Worm (Caenorhabditis elegans) whole organism, L1 larva: ENCODE results near the gene nhr-260.

Source experiments
- C16A3.4 ChIP-seq: fragments of 150-350 bp; optimal IDR thresholded peaks from 2 replicates; lab custom pipeline; 2014; ENCODE audit warnings: missing biosample characterization, missing genetic modification characterization
- F16B12.6 ChIP-seq: fragments of 150-350 bp; optimal IDR thresholded peaks from 2 replicates; lab custom pipeline; 2014; ENCODE audit warnings: missing biosample characterization, missing genetic modification characterization
- Y116A8C.19 ChIP-seq: sonication (generic microtip); optimal IDR thresholded peaks from 2 replicates; lab custom pipeline; 2016; ENCODE audit warnings: missing compliant biosample characterization, missing genetic modification characterization, borderline replicate concordance
- aha-1 ChIP-seq: fragments of 150-350 bp; optimal IDR thresholded peaks from 2 replicates; lab custom pipeline; 2014; ENCODE audit warnings: missing biosample characterization, missing genetic modification characterization
- alr-1 ChIP-seq: fragments of 200-800 bp; sonication (Bioruptor generic); optimal IDR thresholded peaks from 2 replicates; lab custom pipeline; 2018; ENCODE audit warnings: borderline replicate concordance, mild to moderate bottlenecking, missing genetic modification characterization, missing compliant biosample characterization
- blmp-1 ChIP-seq: fragments of 150-350 bp; optimal IDR thresholded peaks from 2 replicates; lab custom pipeline; 2014; ENCODE audit warnings: missing biosample characterization, missing genetic modification characterization
- ceh-63 ChIP-seq: fragments of 200-800 bp; sonication (Bioruptor generic); optimal IDR thresholded peaks from 2 replicates; lab custom pipeline; 2018; ENCODE audit warnings: mild to moderate bottlenecking, missing genetic modification characterization, missing compliant biosample characterization
- ceh-90 ChIP-seq: sonication (generic microtip); optimal IDR thresholded peaks from 2 replicates; lab custom pipeline; 2016; ENCODE audit warnings: missing genetic modification characterization, missing compliant biosample characterization
- efl-1 ChIP-seq, 4 experiments: fragments of 150-350 bp; optimal IDR thresholded peaks in 3 of 4; peaks in 1 of 4; 1 replicate in 1 of 4; 2 replicates in 3 of 4; lab custom pipeline; 2014; ENCODE audit warnings: missing biosample characterization in 2 of 4, missing genetic modification characterization in 2 of 4, missing genetic modification reagents in 2 of 4
- efl-3 ChIP-seq: fragments of 200-800 bp; sonication (Bioruptor generic); optimal IDR thresholded peaks from 2 replicates; lab custom pipeline; 2018; ENCODE audit warnings: mild to moderate bottlenecking, missing genetic modification characterization, missing compliant biosample characterization
- egl-13 ChIP-seq: sonication (generic microtip); optimal IDR thresholded peaks from 2 replicates; lab custom pipeline; 2016; ENCODE audit warnings: missing genotype, missing genetic modification reagents, missing genetic modification characterization, missing compliant biosample characterization
- egl-27 ChIP-seq, 2 experiments: fragments of 150-350 bp in 1 of 2; sonication (generic microtip); optimal IDR thresholded peaks; 3 replicates each; lab custom pipeline; 2017 to 2018; ENCODE audit warnings: missing biosample characterization in 2 of 2, missing genetic modification characterization in 2 of 2, missing genetic modification reagents in 2 of 2
- elt-2 ChIP-seq: sonication (generic microtip); optimal IDR thresholded peaks from 2 replicates; lab custom pipeline; 2016; ENCODE audit warnings: missing genetic modification characterization, mild to moderate bottlenecking, inconsistent platforms, missing compliant biosample characterization, missing genetic modification reagents
- elt-3 ChIP-seq, 6 experiments: fragments of 150-350 bp in 1 of 6; sonication (generic microtip); optimal IDR thresholded peaks; 2 replicates each; lab custom pipeline; 2017 to 2018; ENCODE audit warnings: missing biosample characterization in 6 of 6, missing genetic modification characterization in 6 of 6, inconsistent platforms in 1 of 6
- fkh-10 ChIP-seq: sonication (generic microtip); optimal IDR thresholded peaks from 2 replicates; lab custom pipeline; 2017; ENCODE audit warnings: missing biosample characterization, missing genetic modification reagents, missing genetic modification characterization
- fkh-4 ChIP-seq: sonication (generic microtip); optimal IDR thresholded peaks from 2 replicates; lab custom pipeline; 2016; ENCODE audit warnings: missing compliant biosample characterization, missing genetic modification characterization, borderline replicate concordance
- fkh-8 ChIP-seq: sonication (generic microtip); optimal IDR thresholded peaks from 2 replicates; lab custom pipeline; 2016; ENCODE audit warnings: mild to moderate bottlenecking, missing genetic modification characterization, missing compliant biosample characterization
- fos-1 ChIP-seq: fragments of 150-350 bp; optimal IDR thresholded peaks from 2 replicates; lab custom pipeline; 2014; ENCODE audit warnings: missing biosample characterization, missing genetic modification characterization
- grh-1 ChIP-seq: fragments of 200-800 bp; sonication (Bioruptor generic); IDR thresholded peaks from 2 replicates; pipeline ENCODE4 v1.3.6; 2022; ENCODE audit warnings: missing genetic modification reagents, missing genetic modification characterization, missing compliant biosample characterization
- hlh-17 ChIP-seq: fragments of 200-800 bp; sonication (Bioruptor generic); optimal IDR thresholded peaks from 2 replicates; lab custom pipeline; 2018; ENCODE audit warnings: missing genetic modification characterization, mild to moderate bottlenecking, missing compliant biosample characterization, moderate library complexity, borderline replicate concordance
- hpl-2 ChIP-seq: fragments of 150-350 bp; optimal IDR thresholded peaks from 2 replicates; lab custom pipeline; 2014; ENCODE audit warnings: missing biosample characterization, missing genetic modification reagents, missing genetic modification characterization
- irx-1 ChIP-seq: sonication (generic microtip); optimal IDR thresholded peaks from 2 replicates; lab custom pipeline; 2016; ENCODE audit warnings: missing genetic modification characterization, missing compliant biosample characterization
- isw-1 ChIP-seq: fragments of 200-800 bp; sonication (Bioruptor generic); IDR thresholded peaks from 2 replicates; pipeline ENCODE4 v1.3.6; 2022; ENCODE audit warnings: missing genetic modification characterization, missing compliant biosample characterization
- lin-35 ChIP-seq, 2 experiments: fragments of 150-350 bp; optimal IDR thresholded peaks; 2 replicates each; lab custom pipeline; 2014; ENCODE audit warnings: missing biosample characterization in 2 of 2, missing genetic modification characterization in 2 of 2, missing genetic modification reagents in 2 of 2
- lin-39 ChIP-seq: fragments of 150-350 bp; optimal IDR thresholded peaks from 2 replicates; lab custom pipeline; 2014; ENCODE audit warnings: missing biosample characterization, missing genetic modification reagents, missing genetic modification characterization
- lir-3 ChIP-seq: sonication (generic microtip); optimal IDR thresholded peaks from 2 replicates; lab custom pipeline; 2016; ENCODE audit warnings: mild to moderate bottlenecking, missing genetic modification characterization, moderate library complexity, missing compliant biosample characterization; ENCODE audit not compliant: poor library complexity
- mef-2 ChIP-seq: fragments of 150-350 bp; optimal IDR thresholded peaks from 2 replicates; lab custom pipeline; 2014; ENCODE audit warnings: missing biosample characterization, missing genetic modification characterization
- mep-1 ChIP-seq: fragments of 150-350 bp; optimal IDR thresholded peaks from 2 replicates; lab custom pipeline; 2014; ENCODE audit warnings: missing biosample characterization, missing genetic modification characterization
- nhr-12 ChIP-seq: sonication (generic microtip); optimal IDR thresholded peaks from 2 replicates; lab custom pipeline; 2017; ENCODE audit warnings: missing biosample characterization, missing genetic modification characterization
- nhr-19 ChIP-seq: fragments of 200-800 bp; sonication (Bioruptor generic); conservative IDR thresholded peaks from 2 replicates; pipeline ENCODE4 v1.3.6; 2022; ENCODE audit warnings: missing genetic modification characterization, missing compliant biosample characterization
- nhr-20 ChIP-seq: sonication (generic microtip); optimal IDR thresholded peaks from 2 replicates; lab custom pipeline; 2016; ENCODE audit warnings: mild to moderate bottlenecking, missing genetic modification characterization, missing compliant biosample characterization
- nhr-28 ChIP-seq: fragments of 150-350 bp; optimal IDR thresholded peaks from 2 replicates; lab custom pipeline; 2014; ENCODE audit warnings: missing biosample characterization, missing genetic modification characterization
- nhr-71 ChIP-seq: sonication (generic microtip); optimal IDR thresholded peaks from 2 replicates; lab custom pipeline; 2016; ENCODE audit warnings: mild to moderate bottlenecking, missing genetic modification characterization, moderate library complexity, missing compliant biosample characterization
- nhr-76 ChIP-seq: sonication (generic microtip); optimal IDR thresholded peaks from 2 replicates; lab custom pipeline; 2017; ENCODE audit warnings: missing biosample characterization, missing genetic modification characterization
- nhr-77 ChIP-seq: fragments of 150-350 bp; optimal IDR thresholded peaks from 2 replicates; lab custom pipeline; 2014; ENCODE audit warnings: missing biosample characterization, missing genetic modification characterization
- nhr-84 ChIP-seq: sonication (generic microtip); optimal IDR thresholded peaks from 2 replicates; lab custom pipeline; 2017; ENCODE audit warnings: missing biosample characterization, missing genetic modification characterization
- nhr-85 ChIP-seq: sonication (generic microtip); peaks from one replicate; lab custom pipeline; 2016; ENCODE audit warnings: missing genetic modification characterization, inconsistent platforms, missing compliant biosample characterization
- pag-3 ChIP-seq: sonication (generic microtip); optimal IDR thresholded peaks from 2 replicates; lab custom pipeline; 2017; ENCODE audit warnings: missing genetic modification characterization, mild to moderate bottlenecking, missing compliant biosample characterization, antibody characterized with exemption, borderline replicate concordance; ENCODE audit not compliant: insufficient read depth
- pqm-1 ChIP-seq: sonication (generic microtip); optimal IDR thresholded peaks from 3 replicates; lab custom pipeline; 2017; ENCODE audit warnings: missing biosample characterization, missing genetic modification characterization
- skn-1 ChIP-seq: fragments of 150-350 bp; optimal IDR thresholded peaks from 2 replicates; lab custom pipeline; 2014; ENCODE audit warnings: missing biosample characterization, missing genetic modification characterization
- snpc-4 ChIP-seq: fragments of 150-350 bp; optimal IDR thresholded peaks from 2 replicates; lab custom pipeline; 2014; ENCODE audit warnings: missing biosample characterization, missing genetic modification characterization
- swsn-7 ChIP-seq: sonication (generic microtip); optimal IDR thresholded peaks from 2 replicates; lab custom pipeline; 2016; ENCODE audit warnings: missing genetic modification characterization, missing compliant biosample characterization
- tbx-2 ChIP-seq: sonication (generic microtip); optimal IDR thresholded peaks from 2 replicates; lab custom pipeline; 2016; ENCODE audit warnings: missing genetic modification characterization, missing compliant biosample characterization
- tlp-1 ChIP-seq: fragments of 150-350 bp; optimal IDR thresholded peaks from 2 replicates; lab custom pipeline; 2014; ENCODE audit warnings: missing biosample characterization, missing genetic modification characterization
- unc-30 ChIP-seq: sonication (generic microtip); optimal IDR thresholded peaks from 2 replicates; lab custom pipeline; 2017; ENCODE audit warnings: missing biosample characterization, missing genetic modification characterization
- vab-15 ChIP-seq: sonication (generic microtip); optimal IDR thresholded peaks from 2 replicates; lab custom pipeline; 2017; ENCODE audit warnings: missing genotype, mild to moderate bottlenecking, missing genetic modification characterization, missing compliant biosample characterization
- xbp-1 ChIP-seq: sonication (generic microtip); optimal IDR thresholded peaks from 2 replicates; lab custom pipeline; 2016; ENCODE audit warnings: missing genetic modification characterization, missing compliant biosample characterization
- zip-4 ChIP-seq: fragments of 200-800 bp; sonication (Bioruptor generic); optimal IDR thresholded peaks from 2 replicates; lab custom pipeline; 2018; ENCODE audit warnings: mild to moderate bottlenecking, missing genetic modification characterization, moderate library complexity, missing compliant biosample characterization
- ztf-11 ChIP-seq, 2 experiments: sonication (generic microtip); optimal IDR thresholded peaks; 2 replicates each; lab custom pipeline; 2016 to 2017; ENCODE audit warnings: missing genetic modification characterization in 2 of 2, missing biosample characterization in 1 of 2, missing compliant biosample characterization in 1 of 2
- ztf-4 ChIP-seq: fragments of 150-350 bp; optimal IDR thresholded peaks from 2 replicates; lab custom pipeline; 2014; ENCODE audit warnings: missing biosample characterization, missing genetic modification characterization

Gene nhr-260

DNA sequence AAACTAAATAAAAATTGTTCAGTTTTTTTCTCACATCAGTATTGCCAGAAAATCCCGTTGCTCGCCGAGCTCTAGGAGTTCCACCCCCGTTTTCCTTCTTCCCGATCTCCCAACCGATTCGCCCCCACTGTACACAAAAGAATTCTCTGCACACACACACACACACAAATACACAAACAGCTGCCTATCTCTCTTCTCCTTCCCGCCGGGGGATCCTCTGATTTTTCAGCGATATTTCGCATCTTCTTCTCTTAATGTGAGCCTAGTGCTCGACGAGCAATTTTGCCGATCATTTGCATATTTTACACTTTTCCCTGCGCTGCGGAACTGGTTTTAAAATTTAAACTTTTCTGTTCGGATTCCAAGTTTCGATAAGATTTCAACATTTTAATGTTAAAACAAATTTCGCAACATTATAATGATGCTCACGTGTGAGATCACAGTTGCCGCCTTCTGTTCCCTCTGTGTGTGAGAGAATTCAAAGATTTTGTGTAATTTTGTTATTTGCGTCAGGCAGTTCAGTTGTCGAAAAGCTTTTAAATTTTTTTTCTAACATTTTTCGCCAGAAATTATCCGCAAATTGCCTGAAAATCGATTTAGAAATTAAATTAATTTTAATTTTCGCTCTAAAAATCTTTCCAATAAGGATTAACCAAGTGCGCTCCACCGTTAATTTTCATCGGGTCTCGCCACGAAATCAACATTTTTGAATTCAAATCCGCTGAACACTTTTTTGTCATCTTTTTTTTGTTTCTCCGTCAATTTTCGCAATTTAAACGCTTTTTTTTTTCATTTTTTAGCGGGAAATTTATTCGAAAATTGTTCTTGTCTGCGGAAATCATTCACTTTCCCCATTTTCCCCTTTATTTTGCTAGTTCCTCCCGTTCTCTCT, 40.1 kb downstream of the nhr-260 start (continued):
- TF ChIP-seq irx-1 (tag; lab: Kevin White, UChicago) (peak; percentile 30), C16A3.4 (tag; lab: Kevin White, UChicago) (peak; percentile 72), fkh-8 (peak; percentile 82), nhr-28 (tag; lab: Kevin White, UChicago) (no peak), nhr-76 (tag; lab: Kevin White, UChicago) (no peak), egl-13 (tag; lab: Kevin White, UChicago) (peak; percentile 42), lir-3 (tag; lab: Kevin White, UChicago) (no peak), efl-3 (GFP tag; lab: Kevin White, UChicago) (no peak), snpc-4 (tag; lab: Kevin White, UChicago) (no peak), ztf-11 (tag; optimal IDR thresholded peaks at IDR 0.05; lab: Kevin White, UChicago) (peak in 1 of 2 experiments; percentile 20), blmp-1 (tag; lab: Kevin White, UChicago) (peak; percentile 61), alr-1 (no peak), fos-1 (no peak), egl-27 (tag; optimal IDR thresholded peaks at IDR 0.05; lab: Kevin White, UChicago) (no peak), isw-1 (GFP tag; lab: Robert Waterston, UW) (peak; percentile 64), nhr-12 (tag; lab: Kevin White, UChicago) (no peak), elt-2 (tag; lab: Kevin White, UChicago) (no peak), pqm-1 (tag; lab: Kevin White, UChicago) (no peak), ztf-4 (tag; lab: Kevin White, UChicago) (no peak), mep-1 (tag; lab: Kevin White, UChicago) (peak; percentile 86), grh-1 (no peak), ceh-63 (GFP tag; lab: Kevin White, UChicago) (no peak), nhr-77 (tag; lab: Kevin White, UChicago) (peak; percentile 30), nhr-84 (no peak), nhr-20 (peak; percentile 76), pag-3 (peak; percentile 53), Y116A8C.19 (tag; lab: Kevin White, UChicago) (no peak), tlp-1 (tag; lab: Kevin White, UChicago) (no peak), mef-2 (no peak), unc-30 (tag; lab: Kevin White, UChicago) (peak; percentile 50), lin-39 (tag; lab: Kevin White, UChicago) (peak; percentile 12), zip-4 (peak; percentile 21), nhr-85 (tag; lab: Kevin White, UChicago) (peak; percentile 83), hlh-17 (GFP tag; lab: Kevin White, UChicago) (no peak), nhr-71 (peak; percentile 80), skn-1 (tag; lab: Kevin White, UChicago) (peak; percentile 85), efl-1 (optimal IDR thresholded peaks at IDR 0.05; lab: Kevin White, UChicago) (peak; percentile 81 to 92), efl-1 (GFP tag; optimal IDR thresholded peaks at IDR 0.05 in 1 of 2; lab: Kevin White, UChicago) (peak; percentile 90 to 99), hpl-2 (GFP tag; lab: Kevin White, UChicago) (peak; percentile 51), elt-3 (tag; optimal IDR thresholded peaks at IDR 0.05; lab: Kevin White, UChicago) (peak in 2 of 6 experiments; percentile 41 to 53), lin-35 (GFP tag; optimal IDR thresholded peaks at IDR 0.05; lab: Kevin White, UChicago) (peak; percentile 94 to 95), vab-15 (tag; lab: Kevin White, UChicago) (no peak), F16B12.6 (peak; percentile 25), fkh-10 (GFP tag; lab: Kevin White, UChicago) (peak; percentile 31), nhr-19 (GFP tag; lab: Robert Waterston, UW) (peak; percentile 60), aha-1 (tag; lab: Kevin White, UChicago) (no peak), ceh-90 (tag; lab: Kevin White, UChicago) (no peak), swsn-7 (peak; percentile 71), tbx-2 (tag; lab: Kevin White, UChicago) (peak; percentile 69), fkh-4 (no peak), xbp-1 (peak; percentile 60)
